Worm (Caenorhabditis elegans) whole organism, late embryonic: ENCODE results near the gene srlf-32.

ENCODE experiments used
- K09A11.1 ChIP-seq: sonication (generic microtip); optimal IDR thresholded peaks from 2 replicates; lab custom pipeline; 2017; ENCODE audit warnings: antibody characterized with exemption, mild to moderate bottlenecking, missing genetic modification characterization, missing compliant biosample characterization; ENCODE audit not compliant: insufficient read depth
- T23F11.4 ChIP-seq: fragments of 200-800 bp; sonication (Bioruptor generic); optimal IDR thresholded peaks from 2 replicates; lab custom pipeline; 2018; ENCODE audit warnings: mild to moderate bottlenecking, missing genetic modification characterization, missing compliant biosample characterization
- ceh-18 ChIP-seq: sonication (generic microtip); optimal IDR thresholded peaks from 2 replicates; lab custom pipeline; 2016; ENCODE audit warnings: missing genetic modification characterization, missing compliant biosample characterization
- ceh-22 ChIP-seq: sonication (generic microtip); optimal IDR thresholded peaks from 2 replicates; lab custom pipeline; 2017; ENCODE audit warnings: missing biosample characterization, missing genetic modification characterization
- ceh-24 ChIP-seq: sonication (generic microtip); optimal IDR thresholded peaks from 2 replicates; lab custom pipeline; 2016; ENCODE audit warnings: mild to moderate bottlenecking, missing genetic modification characterization, missing compliant biosample characterization
- ceh-30 ChIP-seq: fragments of 150-350 bp; optimal IDR thresholded peaks from 2 replicates; lab custom pipeline; 2014; ENCODE audit warnings: missing biosample characterization, missing genetic modification characterization
- ceh-34 ChIP-seq: sonication (generic microtip); optimal IDR thresholded peaks from 2 replicates; lab custom pipeline; 2016; ENCODE audit warnings: mild to moderate bottlenecking, missing genetic modification characterization, missing compliant biosample characterization
- ceh-48 ChIP-seq: sonication (generic microtip); optimal IDR thresholded peaks from 2 replicates; lab custom pipeline; 2016; ENCODE audit warnings: missing genetic modification characterization, inconsistent platforms, missing compliant biosample characterization
- ceh-9 ChIP-seq: sonication (generic microtip); optimal IDR thresholded peaks from 2 replicates; lab custom pipeline; 2016; ENCODE audit warnings: mild to moderate bottlenecking, missing genetic modification characterization, inconsistent platforms, missing compliant biosample characterization
- dve-1 ChIP-seq: sonication (generic microtip); optimal IDR thresholded peaks from 2 replicates; lab custom pipeline; 2017; ENCODE audit warnings: antibody characterized with exemption, mild to moderate bottlenecking, missing genetic modification characterization, missing compliant biosample characterization
- elt-2 ChIP-seq: sonication (generic microtip); optimal IDR thresholded peaks from 2 replicates; lab custom pipeline; 2016; ENCODE audit warnings: missing genetic modification reagents, missing genetic modification characterization, missing compliant biosample characterization
- ets-4 ChIP-seq: sonication (generic microtip); optimal IDR thresholded peaks from 2 replicates; lab custom pipeline; 2016; ENCODE audit warnings: missing genetic modification characterization, missing compliant biosample characterization
- gmeb-2 ChIP-seq: sonication (generic microtip); optimal IDR thresholded peaks from 2 replicates; lab custom pipeline; 2016; ENCODE audit warnings: missing genetic modification characterization, inconsistent platforms, missing compliant biosample characterization
- hlh-15 ChIP-seq: sonication (generic microtip); optimal IDR thresholded peaks from 2 replicates; lab custom pipeline; 2016; ENCODE audit warnings: missing genetic modification characterization, missing compliant biosample characterization
- hlh-30 ChIP-seq: sonication (generic microtip); optimal IDR thresholded peaks from 2 replicates; lab custom pipeline; 2017; ENCODE audit warnings: antibody characterized with exemption, missing genetic modification characterization, missing compliant biosample characterization; ENCODE audit not compliant: insufficient read depth
- hlh-6 ChIP-seq: sonication (generic microtip); optimal IDR thresholded peaks from 2 replicates; lab custom pipeline; 2016; ENCODE audit warnings: missing genotype, missing genetic modification characterization, missing compliant biosample characterization
- madf-2 ChIP-seq: sonication (generic microtip); optimal IDR thresholded peaks from 2 replicates; lab custom pipeline; 2017; ENCODE audit warnings: missing genetic modification characterization, missing compliant biosample characterization
- mec-3 ChIP-seq: sonication (generic microtip); optimal IDR thresholded peaks from 2 replicates; lab custom pipeline; 2016; ENCODE audit warnings: borderline replicate concordance, missing genetic modification characterization, missing compliant biosample characterization
- nfya-1 ChIP-seq: sonication (generic microtip); optimal IDR thresholded peaks from 2 replicates; lab custom pipeline; 2017; ENCODE audit warnings: missing genetic modification characterization, mild to moderate bottlenecking, missing compliant biosample characterization, antibody characterized with exemption, moderate library complexity
- nhr-232 ChIP-seq: sonication (generic microtip); optimal IDR thresholded peaks from 2 replicates; lab custom pipeline; 2016; ENCODE audit warnings: missing genetic modification characterization, missing compliant biosample characterization
- pag-3 ChIP-seq: sonication (generic microtip); optimal IDR thresholded peaks from 2 replicates; lab custom pipeline; 2016; ENCODE audit warnings: missing compliant biosample characterization, missing genetic modification characterization, borderline replicate concordance
- pax-1 ChIP-seq: fragments of 150-350 bp; optimal IDR thresholded peaks from 2 replicates; lab custom pipeline; 2014; ENCODE audit warnings: missing biosample characterization, missing genetic modification characterization
- pha-4 ChIP-seq: fragments of 150-350 bp; optimal IDR thresholded peaks from 2 replicates; lab custom pipeline; 2018; ENCODE audit warnings: missing biosample characterization, missing genetic modification reagents, missing genetic modification characterization
- pqm-1 ChIP-seq: sonication (generic microtip); optimal IDR thresholded peaks from 2 replicates; lab custom pipeline; 2016; ENCODE audit warnings: missing genetic modification characterization, missing compliant biosample characterization
- pros-1 ChIP-seq: fragments of 150-350 bp; optimal IDR thresholded peaks from 2 replicates; lab custom pipeline; 2014; ENCODE audit warnings: missing biosample characterization, missing genetic modification reagents, missing genetic modification characterization
- ref-2 ChIP-seq: sonication (generic microtip); optimal IDR thresholded peaks from 2 replicates; lab custom pipeline; 2016; ENCODE audit warnings: missing genetic modification characterization, missing compliant biosample characterization
- rnt-1 ChIP-seq: sonication (generic microtip); optimal IDR thresholded peaks from 2 replicates; lab custom pipeline; 2016; ENCODE audit warnings: missing genetic modification characterization, missing compliant biosample characterization
- tbx-2 ChIP-seq: sonication (generic microtip); optimal IDR thresholded peaks from 2 replicates; lab custom pipeline; 2016; ENCODE audit warnings: missing genetic modification characterization, missing compliant biosample characterization
- ttx-3 ChIP-seq: sonication (generic microtip); optimal IDR thresholded peaks from 2 replicates; lab custom pipeline; 2016; ENCODE audit warnings: missing genetic modification reagents, missing genetic modification characterization, missing compliant biosample characterization
- unc-42 ChIP-seq: sonication (generic microtip); optimal IDR thresholded peaks from 2 replicates; lab custom pipeline; 2016; ENCODE audit warnings: missing genotype, missing genetic modification characterization, missing compliant biosample characterization
- unc-55 ChIP-seq: sonication (generic microtip); optimal IDR thresholded peaks from 2 replicates; lab custom pipeline; 2017; ENCODE audit warnings: missing biosample characterization, missing genetic modification reagents, missing genetic modification characterization
- unc-86 ChIP-seq: sonication (generic microtip); optimal IDR thresholded peaks from 2 replicates; lab custom pipeline; 2016; ENCODE audit warnings: missing genetic modification characterization, missing compliant biosample characterization
- zip-5 ChIP-seq: sonication (generic microtip); optimal IDR thresholded peaks from 2 replicates; lab custom pipeline; 2016; ENCODE audit warnings: missing genetic modification characterization, missing compliant biosample characterization

The srlf-32 gene

DNA sequence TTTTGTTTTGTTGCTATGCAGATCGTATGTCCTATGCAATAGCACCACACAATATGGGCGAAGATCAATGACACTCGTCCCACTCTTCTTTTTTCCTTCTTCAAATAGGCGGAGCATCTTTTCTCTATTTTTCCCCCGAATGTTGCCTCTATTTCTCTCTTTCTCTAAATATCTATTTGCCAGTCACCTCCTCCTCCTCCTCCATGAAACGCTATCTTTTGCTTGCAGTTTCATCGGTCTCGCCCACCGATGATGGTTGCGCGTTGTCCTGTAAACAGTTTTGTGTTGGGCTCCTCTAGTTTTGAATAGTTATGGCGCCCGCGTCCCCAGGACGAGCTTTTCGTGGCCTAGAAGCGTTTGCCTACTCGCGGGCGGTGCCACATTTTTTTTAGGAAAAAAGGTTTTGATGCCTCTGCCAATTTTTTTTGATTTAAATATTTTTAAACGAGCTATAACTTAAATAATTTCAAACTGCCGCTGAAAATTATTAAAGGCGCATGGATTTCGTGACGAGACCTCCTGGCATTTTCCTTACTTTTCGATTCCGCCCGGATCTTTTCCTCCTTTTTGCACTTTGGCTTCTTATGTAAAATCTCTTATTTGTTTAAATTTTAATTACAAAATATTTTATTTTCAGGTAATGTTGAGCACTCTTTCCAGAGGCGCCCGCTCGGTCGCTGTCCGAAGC, 26.9 kb downstream of the srlf-32 start, which contains the start of gene gdh-1:
gdh-1 (plus strand) TSS at position 638 of the 688 bp plus-strand sequence.
- TF ChIP-seq ceh-18 (peak; percentile 10), mec-3 (tag; lab: Kevin White, UChicago) (no peak)

- TF ChIP-seq pha-4 (tag; lab: Kevin White, UChicago): no peak
- no peak for TF ChIP-seq pag-3 (tag; lab: Kevin White, UChicago)
- TF ChIP-seq hlh-6 (tag; lab: Kevin White, UChicago): no peak
These were observed 29.8 kb downstream of the srlf-32 start for ce11 chrIV:11955592-11955991.

DNA sequence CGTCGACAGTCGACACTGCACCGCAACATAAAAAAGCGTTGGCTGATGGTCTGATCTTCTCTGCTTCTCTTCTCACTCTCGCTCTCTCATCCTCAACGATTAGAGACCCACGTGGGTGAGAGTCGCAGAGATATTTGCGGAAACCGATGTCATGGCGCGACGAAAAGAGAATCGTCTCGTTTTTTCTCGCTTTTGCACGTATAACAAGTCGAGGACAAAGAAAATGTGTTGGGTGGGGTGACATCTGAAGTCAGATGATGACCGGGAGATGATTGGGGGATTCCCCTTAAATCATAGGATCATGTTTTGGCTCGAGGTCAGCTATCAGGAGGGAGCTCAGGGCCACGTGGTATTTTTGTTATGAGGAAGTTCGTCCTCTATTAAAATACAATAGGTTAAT, 30.6 kb downstream of the srlf-32 start:
- no peak for TF ChIP-seq ceh-22 (tag; lab: Kevin White, UChicago)
- TF ChIP-seq unc-55 (GFP tag; lab: Kevin White, UChicago): peak; percentile 37
- no peak for TF ChIP-seq pros-1 (tag; lab: Kevin White, UChicago)
- TF ChIP-seq ceh-18: peak; percentile 85
- no peak for TF ChIP-seq ceh-48 (tag; lab: Kevin White, UChicago)
- TF ChIP-seq T23F11.4 (GFP tag; lab: Kevin White, UChicago): no peak
- TF ChIP-seq K09A11.1: no peak
- no peak for TF ChIP-seq ceh-34
- no peak for TF ChIP-seq ets-4 (tag; lab: Kevin White, UChicago)
- TF ChIP-seq madf-2 (tag; lab: Kevin White, UChicago): no peak
- peak; percentile 50 for TF ChIP-seq pqm-1 (tag; lab: Kevin White, UChicago)
- peak; percentile 68 for TF ChIP-seq hlh-30 (tag; lab: Kevin White, UChicago)
- no peak for TF ChIP-seq ceh-9
- TF ChIP-seq unc-86 (tag; lab: Kevin White, UChicago): no peak
- no peak for TF ChIP-seq zip-5 (tag; lab: Kevin White, UChicago)
- no peak for TF ChIP-seq tbx-2 (tag; lab: Kevin White, UChicago)
- no peak for TF ChIP-seq mec-3 (tag; lab: Kevin White, UChicago)
- TF ChIP-seq ref-2 (tag; lab: Kevin White, UChicago): no peak
- TF ChIP-seq nhr-232 (tag; lab: Kevin White, UChicago): no peak

ce11 chrIV:11957074-11957473, 31.2 kb downstream of the srlf-32 start:
- TF ChIP-seq dve-1 (tag; lab: Kevin White, UChicago): no peak
- no peak for TF ChIP-seq elt-2 (tag; lab: Kevin White, UChicago)
- TF ChIP-seq ceh-18: peak; percentile 4
- TF ChIP-seq tbx-2 (tag; lab: Kevin White, UChicago): no peak
- TF ChIP-seq, all 69 proteins: peak for 1

DNA sequence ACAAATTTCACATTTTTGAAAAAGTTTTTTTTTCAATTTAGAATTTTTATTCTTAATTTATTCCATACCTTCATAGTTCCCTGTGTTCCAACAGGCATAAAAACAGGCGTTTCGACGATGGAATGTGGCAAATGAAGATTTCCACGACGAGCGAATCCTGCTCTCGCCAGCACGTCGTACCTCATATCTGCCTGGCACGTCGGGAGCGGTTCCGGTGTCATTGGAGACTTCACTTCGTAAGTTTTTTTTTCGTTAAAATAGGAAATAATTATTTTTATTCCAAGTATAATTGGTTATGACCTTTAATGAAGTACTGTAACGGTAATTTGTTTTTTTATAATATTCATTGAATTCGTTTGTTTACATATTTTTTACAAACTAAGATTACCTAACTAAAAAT, 33.7 kb downstream of the srlf-32 start, which contains the start of gene tgt-1:
tgt-1 (minus strand) TSS at position 232 of the 400 bp plus-strand sequence.
- TF ChIP-seq ceh-9: no peak
- no peak for TF ChIP-seq hlh-15 (tag; lab: Kevin White, UChicago)
- TF ChIP-seq ceh-30: no peak
- no peak for TF ChIP-seq ceh-24 (tag; lab: Kevin White, UChicago)
- TF ChIP-seq pqm-1 (tag; lab: Kevin White, UChicago): no peak
- no peak for TF ChIP-seq rnt-1 (tag; lab: Kevin White, UChicago)
- TF ChIP-seq hlh-30 (tag; lab: Kevin White, UChicago): no peak

- TF ChIP-seq gmeb-2 (tag; lab: Kevin White, UChicago): no peak
- TF ChIP-seq ttx-3 (tag; lab: Kevin White, UChicago): no peak
- TF ChIP-seq nfya-1: peak; percentile 24
- peak; percentile 34 for TF ChIP-seq ceh-30
- peak; percentile 7 for TF ChIP-seq unc-55 (GFP tag; lab: Kevin White, UChicago)
- TF ChIP-seq pax-1 (tag; lab: Kevin White, UChicago): peak; percentile 41
- TF ChIP-seq unc-42: peak; percentile 20
- no peak for TF ChIP-seq ref-2 (tag; lab: Kevin White, UChicago)
- TF ChIP-seq hlh-30 (tag; lab: Kevin White, UChicago): peak; percentile 16
These were observed 35.8 kb downstream of the srlf-32 start, which contains the start of gene ZK829.7 for ce11 chrIV:11961485-11962255. TSS of gene ZK829.7 (minus strand) at chrIV:11961535.
